Worm (Caenorhabditis elegans) whole organism, L2 larva: Measurements from ENCODE around the gene svh-1.
A peak's percentile ranks its signal among the peaks of the same experiment; 100 is the strongest.

Source experiments
- C34F6.9 ChIP-seq: fragments of 150-350 bp; optimal IDR thresholded peaks from 2 replicates; lab custom pipeline; 2014; ENCODE audit warnings: missing biosample characterization, missing genetic modification characterization
- F13H6.1 ChIP-seq: sonication (generic microtip); optimal IDR thresholded peaks from 2 replicates; lab custom pipeline; 2016; ENCODE audit warnings: missing genetic modification characterization, missing compliant biosample characterization
- R02D3.7 ChIP-seq: fragments of 150-350 bp; optimal IDR thresholded peaks from 2 replicates; lab custom pipeline; 2014; ENCODE audit warnings: missing biosample characterization, missing genetic modification characterization
- Y55F3AM.14 ChIP-seq: fragments of 200-800 bp; sonication (Bioruptor generic); optimal IDR thresholded peaks from 2 replicates; lab custom pipeline; 2018; ENCODE audit warnings: mild to moderate bottlenecking, missing genetic modification characterization, missing compliant biosample characterization
- ZK546.5 ChIP-seq: sonication (generic microtip); optimal IDR thresholded peaks from 2 replicates; lab custom pipeline; 2017; ENCODE audit warnings: missing biosample characterization, missing genetic modification characterization
- alr-1 ChIP-seq: fragments of 150-350 bp; optimal IDR thresholded peaks from 2 replicates; lab custom pipeline; 2014; ENCODE audit warnings: missing biosample characterization, missing genetic modification characterization
- aly-2 ChIP-seq: fragments of 150-350 bp; optimal IDR thresholded peaks from 2 replicates; lab custom pipeline; 2014; ENCODE audit warnings: missing biosample characterization, missing genetic modification characterization
- ama-1 ChIP-seq: fragments of 150-350 bp; optimal IDR thresholded peaks from 2 replicates; lab custom pipeline; 2018; ENCODE audit warnings: inconsistent platforms
- blmp-1 ChIP-seq: sonication (generic microtip); optimal IDR thresholded peaks from 2 replicates; lab custom pipeline; 2017; ENCODE audit warnings: missing genetic modification characterization, mild to moderate bottlenecking, missing compliant biosample characterization, antibody characterized with exemption, moderate library complexity; ENCODE audit not compliant: insufficient read depth
- ceh-16 ChIP-seq: fragments of 150-350 bp; optimal IDR thresholded peaks from 2 replicates; lab custom pipeline; 2014; ENCODE audit warnings: missing biosample characterization, missing genetic modification characterization
- ceh-82 ChIP-seq: fragments of 150-350 bp; optimal IDR thresholded peaks from 2 replicates; lab custom pipeline; 2014; ENCODE audit warnings: missing biosample characterization, missing genetic modification characterization
- crh-2 ChIP-seq: sonication (generic microtip); optimal IDR thresholded peaks from 2 replicates; lab custom pipeline; 2017; ENCODE audit warnings: missing biosample characterization, missing genetic modification characterization
- dmd-4 ChIP-seq: sonication (generic microtip); optimal IDR thresholded peaks from 2 replicates; lab custom pipeline; 2017; ENCODE audit warnings: missing biosample characterization, missing genetic modification characterization
- egl-27 ChIP-seq: sonication (generic microtip); optimal IDR thresholded peaks from 3 replicates; lab custom pipeline; 2017; ENCODE audit warnings: missing biosample characterization, missing genetic modification reagents, missing genetic modification characterization
- elt-1 ChIP-seq: fragments of 150-350 bp; optimal IDR thresholded peaks from 2 replicates; lab custom pipeline; 2014; ENCODE audit warnings: missing biosample characterization, missing genetic modification characterization
- fos-1 ChIP-seq: fragments of 150-350 bp; optimal IDR thresholded peaks from 2 replicates; lab custom pipeline; 2014; ENCODE audit warnings: missing biosample characterization, missing genetic modification characterization
- gmeb-1 ChIP-seq: fragments of 150-350 bp; optimal IDR thresholded peaks from 2 replicates; lab custom pipeline; 2014; ENCODE audit warnings: missing biosample characterization, missing genetic modification characterization
- lin-13 ChIP-seq: fragments of 150-350 bp; optimal IDR thresholded peaks from 2 replicates; lab custom pipeline; 2014; ENCODE audit warnings: missing biosample characterization, missing genetic modification reagents, missing genetic modification characterization
- lin-39 ChIP-seq: fragments of 150-350 bp; optimal IDR thresholded peaks from 2 replicates; lab custom pipeline; 2014; ENCODE audit warnings: missing biosample characterization, missing genetic modification reagents, missing genetic modification characterization
- lsy-2 ChIP-seq, 2 experiments: fragments of 150-350 bp in 1 of 2; sonication (generic microtip) in 1 of 2; optimal IDR thresholded peaks; 2 replicates each; lab custom pipeline; 2014 to 2017; ENCODE audit warnings: missing biosample characterization in 2 of 2, missing genetic modification characterization in 2 of 2
- mab-5 ChIP-seq: fragments of 150-350 bp; optimal IDR thresholded peaks from 2 replicates; lab custom pipeline; 2014; ENCODE audit warnings: missing biosample characterization, missing genetic modification characterization
- mbf-1 ChIP-seq: sonication (generic microtip); optimal IDR thresholded peaks from 2 replicates; lab custom pipeline; 2017; ENCODE audit warnings: missing biosample characterization, missing genetic modification characterization
- mdl-1 ChIP-seq, 2 experiments: fragments of 150-350 bp in 1 of 2; sonication (generic microtip) in 1 of 2; optimal IDR thresholded peaks; 2 replicates each; lab custom pipeline; 2017; ENCODE audit warnings: missing biosample characterization in 2 of 2, missing genetic modification characterization in 2 of 2
- nhr-10 ChIP-seq: sonication (generic microtip); optimal IDR thresholded peaks from 2 replicates; lab custom pipeline; 2017; ENCODE audit warnings: missing biosample characterization, missing genetic modification characterization
- nhr-12 ChIP-seq: fragments of 150-350 bp; optimal IDR thresholded peaks from 2 replicates; lab custom pipeline; 2014; ENCODE audit warnings: missing biosample characterization, missing genetic modification characterization
- nhr-129 ChIP-seq: fragments of 150-350 bp; optimal IDR thresholded peaks from 2 replicates; lab custom pipeline; 2014; ENCODE audit warnings: missing biosample characterization, missing genetic modification characterization
- nhr-21 ChIP-seq: fragments of 150-350 bp; optimal IDR thresholded peaks from 2 replicates; lab custom pipeline; 2014; ENCODE audit warnings: missing biosample characterization, missing genetic modification characterization
- nhr-237 ChIP-seq: fragments of 150-350 bp; optimal IDR thresholded peaks from 2 replicates; lab custom pipeline; 2014; ENCODE audit warnings: missing biosample characterization, missing genetic modification characterization
- nhr-25 ChIP-seq: fragments of 150-350 bp; sonication (generic microtip); optimal IDR thresholded peaks from 3 replicates; lab custom pipeline; 2014; ENCODE audit warnings: missing biosample characterization, missing genetic modification characterization
- nhr-6 ChIP-seq: fragments of 150-350 bp; optimal IDR thresholded peaks from 2 replicates; lab custom pipeline; 2014; ENCODE audit warnings: missing biosample characterization, missing genetic modification characterization
- peb-1 ChIP-seq: fragments of 150-350 bp; optimal IDR thresholded peaks from 2 replicates; lab custom pipeline; 2014; ENCODE audit warnings: missing biosample characterization, missing genetic modification characterization
- sem-4 ChIP-seq: fragments of 150-350 bp; optimal IDR thresholded peaks from 2 replicates; lab custom pipeline; 2014; ENCODE audit warnings: missing biosample characterization, missing genetic modification reagents, missing genetic modification characterization
- skn-1 ChIP-seq: sonication (generic microtip); optimal IDR thresholded peaks from 2 replicates; lab custom pipeline; 2017; ENCODE audit warnings: missing biosample characterization, missing genetic modification characterization
- sma-3 ChIP-seq: sonication (generic microtip); optimal IDR thresholded peaks from 2 replicates; lab custom pipeline; 2016; ENCODE audit warnings: missing genetic modification reagents, missing genetic modification characterization, missing compliant biosample characterization
- sma-9 ChIP-seq, 2 experiments: fragments of 150-350 bp in 1 of 2; sonication (generic microtip) in 1 of 2; optimal IDR thresholded peaks; 2 replicates each; lab custom pipeline; 2014 to 2016; ENCODE audit warnings: missing genetic modification characterization in 2 of 2, mild to moderate bottlenecking in 1 of 2, missing biosample characterization in 1 of 2, missing compliant biosample characterization in 1 of 2, missing genetic modification reagents in 1 of 2, moderate library complexity in 1 of 2
- snpc-4 ChIP-seq: fragments of 150-350 bp; optimal IDR thresholded peaks from 2 replicates; lab custom pipeline; 2014; ENCODE audit warnings: missing biosample characterization, missing genetic modification characterization
- unc-39 ChIP-seq: fragments of 150-350 bp; optimal IDR thresholded peaks from 2 replicates; lab custom pipeline; 2014; ENCODE audit warnings: missing biosample characterization, missing genetic modification characterization
- unc-62 ChIP-seq: fragments of 150-350 bp; optimal IDR thresholded peaks from 2 replicates; lab custom pipeline; 2014; ENCODE audit warnings: missing biosample characterization, missing genetic modification reagents, missing genetic modification characterization
- zag-1 ChIP-seq: fragments of 150-350 bp; optimal IDR thresholded peaks from 2 replicates; lab custom pipeline; 2014; ENCODE audit warnings: missing biosample characterization, missing genetic modification characterization
- ztf-1 ChIP-seq: fragments of 200-800 bp; sonication (Bioruptor generic); conservative IDR thresholded peaks from 2 replicates; pipeline ENCODE4 v1.3.6; 2022; ENCODE audit warnings: missing genetic modification characterization, missing compliant biosample characterization
- ztf-11 ChIP-seq: sonication (generic microtip); optimal IDR thresholded peaks from 2 replicates; lab custom pipeline; 2017; ENCODE audit warnings: missing biosample characterization, missing genetic modification characterization
- ztf-4 ChIP-seq: fragments of 150-350 bp; optimal IDR thresholded peaks from 2 replicates; lab custom pipeline; 2014; ENCODE audit warnings: missing biosample characterization, missing genetic modification characterization

Gene svh-1

ce11 chrIV:8223055-8223454, 16.6 kb downstream of the svh-1 start:
- TF ChIP-seq ZK546.5 (tag; lab: Kevin White, UChicago) (no peak), Y55F3AM.14 (GFP tag; lab: Kevin White, UChicago) (no peak), C34F6.9 (no peak), sem-4 (tag; lab: Kevin White, UChicago) (no peak), peb-1 (no peak), skn-1 (tag; lab: Kevin White, UChicago) (no peak), lin-39 (tag; lab: Kevin White, UChicago) (no peak), elt-1 (no peak), sma-3 (GFP tag; lab: Kevin White, UChicago) (no peak), snpc-4 (tag; lab: Kevin White, UChicago) (no peak), sma-9 (GFP tag; optimal IDR thresholded peaks at IDR 0.05; lab: Kevin White, UChicago) (no peak), sma-9 (tag; optimal IDR thresholded peaks at IDR 0.05; lab: Kevin White, UChicago) (no peak), ztf-11 (tag; lab: Kevin White, UChicago) (no peak), F13H6.1 (no peak), nhr-21 (tag; lab: Kevin White, UChicago) (no peak), blmp-1 (no peak), mab-5 (no peak), lsy-2 (tag; optimal IDR thresholded peaks at IDR 0.05; lab: Kevin White, UChicago) (no peak), zag-1 (no peak)

ce11 chrIV:8225357-8225756, 18.9 kb downstream of the svh-1 start, which contains the start of gene serp-1.2:
TSS of gene serp-1.2 (plus strand) at chrIV:8225674.
- TF ChIP-seq lin-39 (tag; lab: Kevin White, UChicago): no peak
- TF ChIP-seq lsy-2 (tag; optimal IDR thresholded peaks at IDR 0.05; lab: Kevin White, UChicago): no peak
- peak; percentile 59 for TF ChIP-seq C34F6.9
- no peak for TF ChIP-seq gmeb-1 (tag; lab: Kevin White, UChicago)
- TF ChIP-seq nhr-25 (tag; lab: Kevin White, UChicago): no peak
- TF ChIP-seq alr-1: no peak
- TF ChIP-seq zag-1: no peak
- TF ChIP-seq ztf-4: no peak
- TF ChIP-seq ztf-1 (GFP tag; lab: Robert Waterston, UW): no peak
- TF ChIP-seq fos-1 (tag; lab: Kevin White, UChicago): peak; percentile 28
- peak in 1 of 2 experiments; percentile 29 for TF ChIP-seq mdl-1 (tag; optimal IDR thresholded peaks at IDR 0.05; lab: Kevin White, UChicago)
- TF ChIP-seq Y55F3AM.14 (GFP tag; lab: Kevin White, UChicago): no peak
- peak; percentile 44 for TF ChIP-seq sma-9 (GFP tag; optimal IDR thresholded peaks at IDR 0.05; lab: Kevin White, UChicago)
- no peak for TF ChIP-seq sma-9 (tag; optimal IDR thresholded peaks at IDR 0.05; lab: Kevin White, UChicago)
- no peak for TF ChIP-seq unc-39
- no peak for TF ChIP-seq nhr-10 (tag; lab: Kevin White, UChicago)
- TF ChIP-seq unc-62: no peak
- no peak for TF ChIP-seq egl-27 (tag; lab: Kevin White, UChicago)
- no peak for TF ChIP-seq sma-3 (GFP tag; lab: Kevin White, UChicago)
- no peak for TF ChIP-seq sem-4 (tag; lab: Kevin White, UChicago)
- TF ChIP-seq mbf-1 (tag; lab: Kevin White, UChicago): no peak
- TF ChIP-seq aly-2 (tag; lab: Kevin White, UChicago): no peak
- no peak for TF ChIP-seq nhr-12 (tag; lab: Kevin White, UChicago)
- TF ChIP-seq R02D3.7 (tag; lab: Kevin White, UChicago): no peak
- TF ChIP-seq nhr-6 (tag; lab: Kevin White, UChicago): no peak
- TF ChIP-seq nhr-237 (tag; lab: Kevin White, UChicago): no peak
- TF ChIP-seq crh-2 (tag; lab: Kevin White, UChicago): peak; percentile 52
- TF ChIP-seq ama-1 (lab: Kevin White, UChicago): peak; percentile 39
- TF ChIP-seq nhr-129: peak; percentile 36
- TF ChIP-seq lin-13 (GFP tag; lab: Kevin White, UChicago): peak; percentile 12

DNA sequence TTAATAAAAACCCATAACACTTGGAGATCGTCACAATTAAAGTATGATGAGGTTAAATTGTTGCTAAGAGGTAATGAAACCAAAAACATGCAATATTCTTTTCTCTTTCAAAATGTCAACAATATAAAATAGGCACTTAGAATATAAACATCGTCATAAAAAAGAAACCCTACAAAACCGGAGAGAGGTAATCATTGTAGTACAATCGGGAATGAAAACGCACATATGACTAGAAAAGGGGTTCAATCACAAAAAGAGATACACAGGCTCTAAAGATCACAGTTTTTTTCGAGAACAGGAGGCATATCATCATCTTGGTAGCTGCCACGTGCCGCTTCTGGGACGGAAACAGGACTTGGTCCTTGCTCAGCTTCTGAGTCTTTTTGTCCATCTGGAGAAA, 20.1 kb downstream of the svh-1 start:
- TF ChIP-seq skn-1 (tag; lab: Kevin White, UChicago) (no peak), sma-9 (GFP tag; optimal IDR thresholded peaks at IDR 0.05; lab: Kevin White, UChicago) (no peak), sma-9 (tag; optimal IDR thresholded peaks at IDR 0.05; lab: Kevin White, UChicago) (no peak), ceh-16 (tag; lab: Kevin White, UChicago) (no peak), ZK546.5 (tag; lab: Kevin White, UChicago) (no peak), unc-39 (no peak), lin-39 (tag; lab: Kevin White, UChicago) (no peak), ceh-82 (tag; lab: Kevin White, UChicago) (no peak), dmd-4 (tag; lab: Kevin White, UChicago) (no peak), lin-13 (GFP tag; lab: Kevin White, UChicago) (no peak)
